Worm (Caenorhabditis elegans): Measurements from ENCODE around the gene W09D6.5.

W09D6.5 gene

ce11 chrIII:11050658-11051118 lies 37.6 kb upstream of the W09D6.5 start:
- TF ChIP-seq nhr-80 (tag; optimal IDR thresholded peaks at IDR 0.05) (peak; percentile 34), cebp-1 (GFP tag; IDR thresholded peaks at IDR 0.05) (peak; percentile 11; the same call in 1 of the 2 replicates), cebp-1 (tag; optimal IDR thresholded peaks at IDR 0.05) (peak; percentile 29), attf-5 (GFP tag; optimal IDR thresholded peaks at IDR 0.05) (peak; percentile 39), ceh-100 (GFP tag; IDR thresholded peaks at IDR 0.05) (no peak), tbp1 (GFP tag; optimal IDR thresholded peaks at IDR 0.05) (peak; percentile 13), hmg-1.2 (GFP tag; IDR thresholded peaks at IDR 0.05) (peak; percentile 77; the same call in 1 of the 2 replicates), dox-1 (GFP tag; IDR thresholded peaks at IDR 0.05) (peak; percentile 21; the same call in 1 of the 2 replicates), lin-40 (tag; optimal IDR thresholded peaks at IDR 0.05) (peak; percentile 32), pha-4 (tag; optimal IDR thresholded peaks at IDR 0.05) (peak; percentile 35), gei-17 (GFP tag; optimal IDR thresholded peaks at IDR 0.05) (no peak), bed-1 (GFP tag; IDR thresholded peaks at IDR 0.05) (no peak), zfh-2 (GFP tag; conservative IDR thresholded peaks at IDR 0.05) (peak; percentile 90), ceh-27 (GFP tag; optimal IDR thresholded peaks at IDR 0.05) (no peak)

ce11 chrIII:11053603-11054002 lies 34.7 kb upstream of the W09D6.5 start:
- TF ChIP-seq F39B2.1 (GFP tag; IDR thresholded peaks at IDR 0.05) (no peak), hmg-1.2 (GFP tag; IDR thresholded peaks at IDR 0.05) (no peak), lsy-27 (tag; optimal IDR thresholded peaks at IDR 0.05; ENCODE audit: borderline replicate concordance, insufficient read depth) (no peak), athp-1 (tag; optimal IDR thresholded peaks at IDR 0.05) (no peak), sea-2 (GFP tag; IDR thresholded peaks at IDR 0.05) (no peak), nfya-2 (GFP tag; IDR thresholded peaks at IDR 0.05) (no peak), pha-4 (tag; optimal IDR thresholded peaks at IDR 0.05) (no peak), mcd-1 (GFP tag; IDR thresholded peaks at IDR 0.05) (no peak), F49E8.2 (tag; optimal IDR thresholded peaks at IDR 0.05; ENCODE audit: insufficient read depth) (no peak), rpc-1 (optimal IDR thresholded peaks at IDR 0.05) (no peak), rpc-1 (tag; optimal IDR thresholded peaks at IDR 0.05) (no peak), F23B12.7 (tag; optimal IDR thresholded peaks at IDR 0.05; ENCODE audit: insufficient read depth) (no peak), dpff-1 (tag; optimal IDR thresholded peaks at IDR 0.05) (no peak), lir-1 (GFP tag; conservative IDR thresholded peaks at IDR 0.05) (no peak), K11D2.4 (GFP tag; IDR thresholded peaks at IDR 0.05) (no peak), ceh-100 (GFP tag; IDR thresholded peaks at IDR 0.05) (no peak), F22D6.2 (tag; optimal IDR thresholded peaks at IDR 0.05) (no peak), F37B4.10 (GFP tag; IDR thresholded peaks at IDR 0.05) (no peak), ama-1 (optimal IDR thresholded peaks at IDR 0.05) (no peak), ama-1 (GFP tag; optimal IDR thresholded peaks at IDR 0.05) (no peak), rec-8 (tag; optimal IDR thresholded peaks at IDR 0.05) (no peak), gei-17 (GFP tag; optimal IDR thresholded peaks at IDR 0.05) (no peak)

DNA sequence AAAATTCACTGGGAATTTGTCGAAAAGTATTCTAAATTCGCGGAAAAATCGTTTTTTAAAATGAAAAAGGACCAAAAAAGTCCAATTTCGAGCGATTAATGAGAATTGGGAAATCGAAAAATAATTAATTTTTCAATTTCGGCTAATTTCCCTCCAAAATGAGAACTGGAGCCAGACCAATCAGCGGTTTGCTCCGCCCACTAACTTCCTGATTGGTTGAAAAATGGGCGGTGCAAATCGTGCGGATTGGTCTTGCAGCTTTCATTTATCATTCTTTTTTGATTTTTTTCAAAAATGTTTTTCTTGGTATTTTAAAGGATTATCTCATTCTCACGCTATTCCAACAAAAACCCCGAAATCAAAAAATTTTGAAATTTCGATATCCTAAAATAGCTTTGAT lies 34.3 kb upstream of the W09D6.5 start:
- TF ChIP-seq tbp1 (GFP tag; optimal IDR thresholded peaks at IDR 0.05), result no peak
- no peak for TF ChIP-seq ztf-26 (tag; optimal IDR thresholded peaks at IDR 0.05)
- TF ChIP-seq bed-1 (GFP tag; IDR thresholded peaks at IDR 0.05), result no peak
- TF ChIP-seq T07F8.4 (tag; optimal IDR thresholded peaks at IDR 0.05), result no peak
- no peak for TF ChIP-seq lin-40 (tag; optimal IDR thresholded peaks at IDR 0.05)
- TF ChIP-seq zim-3 (tag; optimal IDR thresholded peaks at IDR 0.05), result no peak
- TF ChIP-seq K11D2.4 (GFP tag; IDR thresholded peaks at IDR 0.05), result no peak
- no peak for TF ChIP-seq Y53F4B.3 (GFP tag; IDR thresholded peaks at IDR 0.05)
- TF ChIP-seq mxl-1 (tag; optimal IDR thresholded peaks at IDR 0.05), result no peak
- no peak for TF ChIP-seq F57A8.1 (GFP tag; optimal IDR thresholded peaks at IDR 0.05)
- no peak for TF ChIP-seq ztf-25 (GFP tag; IDR thresholded peaks at IDR 0.05)
- no peak for TF ChIP-seq hrde-1 (tag; optimal IDR thresholded peaks at IDR 0.05; ENCODE audit: borderline replicate concordance)
- TF ChIP-seq rec-8 (tag; optimal IDR thresholded peaks at IDR 0.05), result no peak
- no peak for TF ChIP-seq ztf-28 (GFP tag; IDR thresholded peaks at IDR 0.05)
- TF ChIP-seq lsl-1 (GFP tag; optimal IDR thresholded peaks at IDR 0.05), result no peak
- TF ChIP-seq gei-17 (GFP tag; optimal IDR thresholded peaks at IDR 0.05), result no peak
- no peak for TF ChIP-seq somi-1 (GFP tag; optimal IDR thresholded peaks at IDR 0.05)
- TF ChIP-seq hmg-1.2 (GFP tag; IDR thresholded peaks at IDR 0.05), result no peak
- no peak for TF ChIP-seq ceh-58 (GFP tag; IDR thresholded peaks at IDR 0.05)
